Fruit fly (Drosophila melanogaster): ENCODE results near the gene CG33673.

Gene CG33673

dm6 chr2L:1980708-1981339 lies 34.3 kb upstream of the CG33673 start, which contains the start of the genes CG15356 and CG15362 (continued):
- TF ChIP-seq sna (GFP tag; IDR thresholded peaks at IDR 0.05; ENCODE audit: partially characterized antibody): peak; percentile 97
- TF ChIP-seq CG4854 (GFP tag; optimal IDR thresholded peaks at IDR 0.05): peak; percentile 28
- no peak for TF ChIP-seq Lim3 (GFP tag; IDR thresholded peaks at IDR 0.05)
- TF ChIP-seq D (optimal IDR thresholded peaks at IDR 0.05): no peak
- TF ChIP-seq D (GFP tag; optimal IDR thresholded peaks at IDR 0.05): no peak
- TF ChIP-seq Hsf (GFP tag; optimal IDR thresholded peaks at IDR 0.05): peak; percentile 35
- TF ChIP-seq Dad (GFP tag; optimal IDR thresholded peaks at IDR 0.05): no peak
- no peak for TF ChIP-seq Asciz (GFP tag; optimal IDR thresholded peaks at IDR 0.05)
- TF ChIP-seq Lhr (GFP tag; optimal IDR thresholded peaks at IDR 0.05): peak; percentile 9
- peak; percentile 98 for TF ChIP-seq HLH4C (GFP tag; IDR thresholded peaks at IDR 0.05; ENCODE audit: partially characterized antibody)
- peak; percentile 99 for TF ChIP-seq Opbp (GFP tag; IDR thresholded peaks at IDR 0.05; ENCODE audit: partially characterized antibody)
- TF ChIP-seq disco-r (GFP tag; optimal IDR thresholded peaks at IDR 0.05): no peak
- TF ChIP-seq CG11247 (GFP tag; IDR thresholded peaks at IDR 0.05): no peak
- TF ChIP-seq CG3995 (GFP tag; optimal IDR thresholded peaks at IDR 0.05): peak; percentile 88
- no peak for TF ChIP-seq CG9437 (GFP tag; optimal IDR thresholded peaks at IDR 0.05)
- no peak for TF ChIP-seq Ssrp (tag; optimal IDR thresholded peaks at IDR 0.05)
- no peak for TF ChIP-seq CG4707 (GFP tag; optimal IDR thresholded peaks at IDR 0.05)
- no peak for TF ChIP-seq CG10274 (GFP tag; optimal IDR thresholded peaks at IDR 0.05)
- TF ChIP-seq lab (GFP tag; optimal IDR thresholded peaks at IDR 0.05): no peak
- TF ChIP-seq ash1 (GFP tag; optimal IDR thresholded peaks at IDR 0.05): no peak
- TF ChIP-seq CG30431 (GFP tag; optimal IDR thresholded peaks at IDR 0.05): no peak
- TF ChIP-seq GATAe (GFP tag; conservative IDR thresholded peaks at IDR 0.05): no peak
- peak; percentile 10 for TF ChIP-seq CG6683 (GFP tag; optimal IDR thresholded peaks at IDR 0.05)
- TF ChIP-seq Rx (GFP tag; IDR thresholded peaks at IDR 0.05): no peak
- TF ChIP-seq Myb (GFP tag; optimal IDR thresholded peaks at IDR 0.05): peak; percentile 46
- TF ChIP-seq chm (GFP tag; IDR thresholded peaks at IDR 0.05): no peak
- peak; percentile 89 for TF ChIP-seq Ets65A (GFP tag)
- TF ChIP-seq cas (GFP tag; IDR thresholded peaks at IDR 0.05): no peak
- no peak for TF ChIP-seq CG2199 (GFP tag; IDR thresholded peaks at IDR 0.05)
- TF ChIP-seq Sox100B (GFP tag; optimal IDR thresholded peaks at IDR 0.05): no peak
- TF ChIP-seq knrl (GFP tag; IDR thresholded peaks at IDR 0.05; ENCODE audit: partially characterized antibody): peak; percentile 99
- TF ChIP-seq vfl (GFP tag; optimal IDR thresholded peaks at IDR 0.05): peak; percentile 15
- TF ChIP-seq TFAM (GFP tag; optimal IDR thresholded peaks at IDR 0.05): no peak
- TF ChIP-seq Dp (GFP tag; optimal IDR thresholded peaks at IDR 0.05): peak; percentile 65
- TF ChIP-seq Dbx (GFP tag; IDR thresholded peaks at IDR 0.05): peak; percentile 66; the same call in 2 of the 3 replicates
- TF ChIP-seq CG3847 (GFP tag; IDR thresholded peaks at IDR 0.05): peak; percentile 48
- TF ChIP-seq fd102C (GFP tag; optimal IDR thresholded peaks at IDR 0.05): no peak
- TF ChIP-seq H15 (GFP tag; IDR thresholded peaks at IDR 0.05): no peak; the same call in 2 of the 3 replicates
- no peak for TF ChIP-seq grn (GFP tag; optimal IDR thresholded peaks at IDR 0.05)
- peak; percentile 99 for TF ChIP-seq bbx (GFP tag; IDR thresholded peaks at IDR 0.05; ENCODE audit: partially characterized antibody)
- 0 out of 3 replicates have a peak, but pooled peaks have one; percentile 20 for TF ChIP-seq CG11695 (GFP tag; IDR thresholded peaks at IDR 0.05)
- TF ChIP-seq HHEX (GFP tag; optimal IDR thresholded peaks at IDR 0.05): peak; percentile 21
- peak; percentile 43 for TF ChIP-seq lbe (GFP tag; optimal IDR thresholded peaks at IDR 0.05)
- TF ChIP-seq Gug (GFP tag; IDR thresholded peaks at IDR 0.05): peak; percentile 60; the same call in 1 of the 4 replicates
- no peak for TF ChIP-seq CG3281 (GFP tag; optimal IDR thresholded peaks at IDR 0.05)
- TF ChIP-seq Fer2 (tag; optimal IDR thresholded peaks at IDR 0.05): peak; percentile 8
- TF ChIP-seq CG14050 (GFP tag; IDR thresholded peaks at IDR 0.05): no peak
- peak; percentile 16 for TF ChIP-seq CG8290 (GFP tag; optimal IDR thresholded peaks at IDR 0.05)
- no peak for TF ChIP-seq CG8290 (tag; optimal IDR thresholded peaks at IDR 0.05)
- no peak for TF ChIP-seq gsb-n (tag; optimal IDR thresholded peaks at IDR 0.05)
- TF ChIP-seq CG7987 (GFP tag; optimal IDR thresholded peaks at IDR 0.05): peak; percentile 34
